Worm (Caenorhabditis elegans) whole organism, young adult: ENCODE measurements around the gene phat-4.

Source experiments
- atf-7 ChIP-seq: sonication (generic microtip); optimal IDR thresholded peaks from 2 replicates; lab custom pipeline; 2017; ENCODE audit warnings: mild to moderate bottlenecking, missing genetic modification characterization, missing compliant biosample characterization
- cebp-2 ChIP-seq: fragments of 200-800 bp; sonication (Bioruptor generic); IDR thresholded peaks from 2 replicates; pipeline ENCODE4 v1.3.6; 2022; ENCODE audit warnings: missing genetic modification characterization, missing compliant biosample characterization
- egrh-3 ChIP-seq: fragments of 200-800 bp; sonication (Bioruptor generic); IDR thresholded peaks from 2 replicates; pipeline ENCODE4 v1.3.6; 2022; ENCODE audit warnings: missing genetic modification reagents, missing genetic modification characterization, missing compliant biosample characterization
- let-526 ChIP-seq: fragments of 200-800 bp; sonication (Bioruptor generic); IDR thresholded peaks from 2 replicates; pipeline ENCODE4 v1.3.6; 2022; ENCODE audit warnings: missing genetic modification reagents, missing genetic modification characterization, missing compliant biosample characterization
- lin-35 ChIP-seq, 3 experiments: fragments of 150-350 bp in 2 of 3; sonication (generic microtip) in 1 of 3; optimal IDR thresholded peaks; 2 replicates each; lab custom pipeline; 2014 to 2018; ENCODE audit warnings: missing biosample characterization in 3 of 3, missing genetic modification characterization in 3 of 3, missing genetic modification reagents in 3 of 3
- somi-1 ChIP-seq: fragments of 200-800 bp; sonication (Bioruptor generic); optimal IDR thresholded peaks from 2 replicates; lab custom pipeline; 2018; ENCODE audit warnings: mild to moderate bottlenecking, missing genetic modification characterization, missing compliant biosample characterization
- unc-130 ChIP-seq: sonication (generic microtip); optimal IDR thresholded peaks from 2 replicates; lab custom pipeline; 2016; ENCODE audit warnings: missing genetic modification reagents, missing genetic modification characterization, missing compliant biosample characterization

DNA sequence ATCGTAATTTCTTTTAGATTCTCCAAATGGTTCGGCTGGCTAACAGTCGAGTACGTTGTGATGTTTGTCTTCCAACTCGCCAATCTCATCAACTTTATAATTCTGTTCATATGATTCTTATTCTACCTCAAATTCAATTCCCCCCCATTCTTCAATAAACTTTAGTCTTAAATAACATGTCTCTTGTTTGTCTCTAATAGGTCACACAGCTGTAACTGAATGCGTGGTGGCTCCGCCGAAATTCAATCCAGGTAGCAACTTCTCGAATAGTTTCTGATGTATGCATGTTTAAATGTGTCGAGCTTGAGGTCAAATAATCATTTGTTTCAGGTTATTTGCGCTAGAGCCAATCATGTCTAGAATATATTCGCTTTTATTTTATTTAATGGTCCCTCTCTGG, 9.0 kb downstream of the phat-4 start, which contains the start of gene lgc-29:
- TF ChIP-seq cebp-2 = no peak
- TF ChIP-seq lin-35 (GFP tag; optimal IDR thresholded peaks at IDR 0.05; lab: Kevin White, UChicago) = no peak
- no peak for TF ChIP-seq somi-1 (GFP tag; lab: Kevin White, UChicago)
- TF ChIP-seq unc-130 = no peak
- TF ChIP-seq atf-7 (tag; lab: Kevin White, UChicago) = no peak
- no peak for TF ChIP-seq egrh-3 (GFP tag; lab: Robert Waterston, UW)
- no peak for TF ChIP-seq let-526 (GFP tag; lab: Robert Waterston, UW)
